Worm (Caenorhabditis elegans) whole organism, L2 larva: Measurements from ENCODE around the gene set-15.

Experiments used
- fos-1 ChIP-seq: fragments of 150-350 bp; optimal IDR thresholded peaks from 2 replicates; lab custom pipeline; 2014; ENCODE audit warnings: missing biosample characterization, missing genetic modification characterization
- nhr-12 ChIP-seq: fragments of 150-350 bp; optimal IDR thresholded peaks from 2 replicates; lab custom pipeline; 2014; ENCODE audit warnings: missing biosample characterization, missing genetic modification characterization

ce11 chrIV:4776501-4776900 lies 3.5 kb downstream of the set-15 start:
- TF ChIP-seq nhr-12 (tag; lab: Kevin White, UChicago), result no peak
- no peak for TF ChIP-seq fos-1 (tag; lab: Kevin White, UChicago)
